Worm (Caenorhabditis elegans): ENCODE results near the gene T25B2.4.

DNA sequence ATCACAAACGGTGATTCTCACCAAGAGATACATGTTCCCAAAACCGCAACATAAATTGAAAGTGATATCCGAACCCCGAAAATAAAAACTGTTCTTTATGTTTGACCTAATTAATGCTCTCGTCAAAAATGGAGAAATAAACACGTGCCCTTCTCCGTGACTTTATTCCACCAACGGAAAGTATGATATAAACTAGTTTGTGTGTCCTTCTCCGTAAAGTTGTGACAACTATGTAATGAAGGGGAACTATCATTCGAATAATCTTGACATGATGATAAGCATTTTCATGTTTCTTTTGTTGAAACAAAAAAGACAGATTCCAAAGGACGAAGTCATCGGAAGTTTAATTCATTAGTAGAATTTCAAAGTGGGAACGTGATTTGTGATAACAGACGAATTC lies 23.5 kb downstream of the T25B2.4 start:
- TF ChIP-seq ama-1 (optimal IDR thresholded peaks at IDR 0.05) (no peak), nhr-76 (tag; optimal IDR thresholded peaks at IDR 0.05) (no peak), tbx-2 (tag; optimal IDR thresholded peaks at IDR 0.05) (peak; percentile 17), unc-130 (tag; optimal IDR thresholded peaks at IDR 0.05) (no peak), mdl-1 (tag; optimal IDR thresholded peaks at IDR 0.05) (no peak), lin-39 (tag; optimal IDR thresholded peaks at IDR 0.05) (no peak)

All from whole organism, L1 larva.